Worm (Caenorhabditis elegans): ENCODE results near the gene Y43F8B.29.

DNA sequence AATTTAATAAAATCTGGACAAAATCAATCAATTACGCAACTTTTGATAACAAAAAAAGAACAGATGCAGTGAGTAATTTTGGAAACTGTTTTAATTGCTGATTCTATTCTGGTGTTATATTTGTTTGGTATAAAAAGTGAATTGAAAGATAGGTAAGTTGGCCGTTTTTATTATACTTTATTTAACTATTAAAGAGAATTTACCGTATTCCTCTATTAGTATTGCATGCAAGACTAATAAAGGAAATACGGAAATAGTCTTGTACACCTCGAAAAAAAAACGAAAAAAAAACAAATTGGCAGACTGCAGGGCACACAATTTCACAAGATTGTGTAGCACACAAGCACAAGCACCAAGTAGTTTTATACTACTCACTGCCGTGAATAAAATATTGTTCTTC is 28.8 kb upstream of the Y43F8B.29 start, which contains the start of gene Y43F8B.25:
- TF ChIP-seq ztf-29 (GFP tag; IDR thresholded peaks at IDR 0.05) (no peak), flt-1 (GFP tag; IDR thresholded peaks at IDR 0.05) (no peak), med-1 (GFP tag; optimal IDR thresholded peaks at IDR 0.05; ENCODE audit: insufficient read depth) (no peak), ztf-23 (GFP tag; IDR thresholded peaks at IDR 0.05) (no peak), ref-1 (GFP tag; conservative IDR thresholded peaks at IDR 0.05) (no peak), klf-2 (GFP tag; conservative IDR thresholded peaks at IDR 0.05) (no peak), T22C8.4 (GFP tag; IDR thresholded peaks at IDR 0.05) (no peak), tab-1 (GFP tag; IDR thresholded peaks at IDR 0.05) (no peak), cog-1 (tag; optimal IDR thresholded peaks at IDR 0.05) (no peak)
